Worm (Caenorhabditis elegans): ENCODE data around the gene col-160.

- TF ChIP-seq mep-1 (tag; optimal IDR thresholded peaks at IDR 0.05) (no peak), nhr-77 (tag; optimal IDR thresholded peaks at IDR 0.05) (no peak), nhr-41 (GFP tag; IDR thresholded peaks at IDR 0.05) (no peak), unc-62 (GFP tag; optimal IDR thresholded peaks at IDR 0.05 in 1 of 2) (no peak), unc-62 (tag; optimal IDR thresholded peaks at IDR 0.05) (no peak), unc-39 (tag; optimal IDR thresholded peaks at IDR 0.05) (no peak), dpl-1 (GFP tag; optimal IDR thresholded peaks at IDR 0.05) (no peak), nhr-28 (tag; optimal IDR thresholded peaks at IDR 0.05) (no peak), lin-29 (GFP tag; IDR thresholded peaks at IDR 0.05) (no peak), jun-1 (tag; optimal IDR thresholded peaks at IDR 0.05) (no peak), daf-8 (GFP tag; IDR thresholded peaks at IDR 0.05) (no peak), pqm-1 (tag; optimal IDR thresholded peaks at IDR 0.05) (no peak), nhr-10 (tag; optimal IDR thresholded peaks at IDR 0.05) (no peak), R02D3.7 (tag; optimal IDR thresholded peaks at IDR 0.05) (no peak)
Measured at ce11 chrV:13152575-13152974, 49.4 kb downstream of the col-160 start, which contains the start of gene noca-1.
